Worm (Caenorhabditis elegans): ENCODE results near the gene R08A2.7.

The R08A2.7 gene

DNA sequence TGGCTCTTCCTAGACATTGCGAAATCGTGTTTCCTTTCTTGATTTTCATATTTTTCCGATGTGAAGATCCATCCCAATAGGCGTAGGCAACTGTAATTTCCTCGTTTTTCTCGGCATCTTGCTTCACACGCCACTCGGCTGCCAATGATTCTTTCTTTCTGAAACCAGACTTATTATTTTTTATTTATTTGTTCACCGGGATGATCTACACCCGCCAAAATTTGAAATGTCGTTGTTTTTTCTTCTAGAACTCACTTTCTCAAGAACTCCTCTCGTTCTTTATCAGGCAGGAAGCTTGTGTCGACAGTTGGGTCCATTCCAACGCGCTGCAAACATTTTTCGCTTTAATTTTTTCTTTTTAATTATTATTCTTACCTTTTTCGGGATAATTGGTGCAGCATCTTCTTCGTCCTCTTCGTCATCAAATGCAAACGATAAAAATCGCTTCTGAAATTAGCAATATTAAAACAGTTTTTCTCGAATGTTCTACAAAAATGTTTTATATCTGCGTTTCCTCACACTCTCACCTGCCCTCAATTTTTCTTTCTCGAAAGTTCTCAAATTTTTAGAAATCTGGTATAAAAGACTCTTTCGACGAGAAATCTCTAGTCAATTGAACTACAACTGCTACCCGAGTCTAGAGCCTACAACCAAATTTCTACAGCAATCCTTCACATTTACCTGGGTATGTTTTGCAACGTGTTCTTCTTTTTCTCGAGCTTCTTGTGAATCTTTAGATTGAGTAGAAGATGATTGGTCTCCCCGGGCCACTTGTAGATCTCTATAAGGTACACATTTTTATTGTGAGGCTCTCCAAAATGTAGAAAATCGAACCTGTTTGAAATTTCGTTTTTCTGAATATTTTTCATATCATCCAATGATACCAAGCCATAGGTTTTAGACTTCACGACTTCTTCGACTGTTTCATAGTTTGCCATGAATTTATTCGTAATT is 38.5 kb upstream of the R08A2.7 start, which contains the start of gene hsp-90:
Gene hsp-90, plus strand, starts transcription at position 560 of the 954 bp plus-strand sequence.
- TF ChIP-seq nhr-77 (tag; optimal IDR thresholded peaks at IDR 0.05) (no peak), mab-5 (tag; optimal IDR thresholded peaks at IDR 0.05) (no peak), C34F6.9 (tag; optimal IDR thresholded peaks at IDR 0.05) (peak; percentile 55), ama-1 (optimal IDR thresholded peaks at IDR 0.05) (peak; percentile 84)

DNA sequence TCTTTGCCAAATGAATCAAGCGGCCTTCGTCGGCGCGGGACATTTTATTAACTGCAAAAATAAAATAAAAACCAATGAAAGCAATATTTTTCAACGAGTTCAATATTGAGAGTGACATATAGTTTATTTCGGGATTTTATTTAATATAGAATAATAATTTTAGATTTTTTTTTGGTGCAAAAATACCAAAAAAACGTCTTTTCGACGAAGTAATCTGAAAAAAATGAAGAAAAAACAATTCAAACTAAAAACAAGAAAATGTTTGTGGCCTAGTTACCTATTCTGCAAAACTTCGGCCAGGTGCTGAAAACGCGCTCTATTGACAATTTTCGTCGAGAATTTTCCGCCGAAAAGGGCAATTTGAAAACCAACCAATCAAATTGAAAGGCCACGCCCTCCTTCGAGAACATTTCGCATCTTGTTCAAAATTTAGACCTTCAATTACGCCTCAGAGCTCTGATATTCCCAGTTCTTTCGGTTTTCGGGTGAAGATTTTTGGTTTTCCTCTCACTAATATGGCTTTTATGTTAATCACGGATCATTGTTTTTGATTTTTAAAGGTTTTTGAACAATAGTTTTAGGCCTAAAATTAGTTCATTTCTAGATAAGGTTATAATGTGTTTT is 37.6 kb upstream of the R08A2.7 start, which contains the start of gene C47E8.4:
Gene C47E8.4, minus strand, starts transcription at position 51 of the 624 bp plus-strand sequence.
- peak; percentile 91; the same call in 1 of the 2 replicates for TF ChIP-seq ztf-1 (GFP tag; conservative IDR thresholded peaks at IDR 0.05)
- peak; percentile 98 for TF ChIP-seq sem-4 (tag; optimal IDR thresholded peaks at IDR 0.05)
- peak; percentile 97 for TF ChIP-seq lin-13 (GFP tag; optimal IDR thresholded peaks at IDR 0.05)
- peak; percentile 94 for TF ChIP-seq Y55F3AM.14 (GFP tag; optimal IDR thresholded peaks at IDR 0.05)
- TF ChIP-seq dmd-4 (tag; optimal IDR thresholded peaks at IDR 0.05): peak; percentile 65
- TF ChIP-seq nhr-11 (tag; optimal IDR thresholded peaks at IDR 0.05): no peak
- TF ChIP-seq sma-3 (GFP tag; optimal IDR thresholded peaks at IDR 0.05): peak; percentile 99
- TF ChIP-seq skn-1 (tag; optimal IDR thresholded peaks at IDR 0.05): peak; percentile 93
- TF ChIP-seq alr-1 (tag; optimal IDR thresholded peaks at IDR 0.05): no peak
- peak; percentile 97 for TF ChIP-seq mab-5 (tag; optimal IDR thresholded peaks at IDR 0.05)
- peak; percentile 73 for TF ChIP-seq ceh-16 (tag; optimal IDR thresholded peaks at IDR 0.05)
- peak; percentile 83 for TF ChIP-seq unc-62 (GFP tag; optimal IDR thresholded peaks at IDR 0.05)
- TF ChIP-seq fos-1 (tag; optimal IDR thresholded peaks at IDR 0.05): peak; percentile 89
- TF ChIP-seq snpc-4 (tag; optimal IDR thresholded peaks at IDR 0.05): peak; percentile 90
- TF ChIP-seq unc-55 (GFP tag; optimal IDR thresholded peaks at IDR 0.05): peak; percentile 99
- TF ChIP-seq elt-1 (tag; optimal IDR thresholded peaks at IDR 0.05): no peak
- peak; percentile 99 for TF ChIP-seq sma-9 (GFP tag; optimal IDR thresholded peaks at IDR 0.05)
- TF ChIP-seq sma-9 (tag; optimal IDR thresholded peaks at IDR 0.05): no peak
- TF ChIP-seq ztf-4 (tag; optimal IDR thresholded peaks at IDR 0.05): peak; percentile 98
- peak; percentile 54 for TF ChIP-seq mbf-1 (tag; optimal IDR thresholded peaks at IDR 0.05)
- TF ChIP-seq lsy-2 (tag; optimal IDR thresholded peaks at IDR 0.05): peak; percentile 97 to 98
- TF ChIP-seq lin-11 (tag; optimal IDR thresholded peaks at IDR 0.05): peak; percentile 96
- TF ChIP-seq lin-39 (tag; optimal IDR thresholded peaks at IDR 0.05): peak; percentile 68
- TF ChIP-seq nhr-12 (tag; optimal IDR thresholded peaks at IDR 0.05): peak; percentile 46
- peak; percentile 98 for TF ChIP-seq crh-2 (tag; optimal IDR thresholded peaks at IDR 0.05)
- TF ChIP-seq mdl-1 (tag; optimal IDR thresholded peaks at IDR 0.05): peak; percentile 11 to 74
- TF ChIP-seq R02D3.7 (tag; optimal IDR thresholded peaks at IDR 0.05): peak; percentile 81
- peak; percentile 95 for TF ChIP-seq egl-27 (tag; optimal IDR thresholded peaks at IDR 0.05)
- TF ChIP-seq blmp-1 (tag; optimal IDR thresholded peaks at IDR 0.05; ENCODE audit: insufficient read depth): peak; percentile 89
- TF ChIP-seq nhr-23 (tag; optimal IDR thresholded peaks at IDR 0.05): no peak
- no peak for TF ChIP-seq nhr-6 (tag; optimal IDR thresholded peaks at IDR 0.05)
- TF ChIP-seq ceh-82 (tag; optimal IDR thresholded peaks at IDR 0.05): peak; percentile 61
- TF ChIP-seq peb-1 (tag; optimal IDR thresholded peaks at IDR 0.05): no peak
- peak; percentile 92 for TF ChIP-seq nhr-10 (tag; optimal IDR thresholded peaks at IDR 0.05)
- TF ChIP-seq nhr-237 (tag; optimal IDR thresholded peaks at IDR 0.05): peak; percentile 75
- TF ChIP-seq nhr-129 (tag; optimal IDR thresholded peaks at IDR 0.05): peak; percentile 97
- TF ChIP-seq ztf-11 (tag; optimal IDR thresholded peaks at IDR 0.05): peak; percentile 68
- peak; percentile 70 for TF ChIP-seq ZK546.5 (tag; optimal IDR thresholded peaks at IDR 0.05)
- peak; percentile 93 for TF ChIP-seq ama-1 (optimal IDR thresholded peaks at IDR 0.05)
- TF ChIP-seq elt-3 (tag; optimal IDR thresholded peaks at IDR 0.05): no peak
- TF ChIP-seq nhr-77 (tag; optimal IDR thresholded peaks at IDR 0.05): peak; percentile 83
- peak; percentile 98 for TF ChIP-seq nhr-25 (tag; optimal IDR thresholded peaks at IDR 0.05)
- no peak for TF ChIP-seq aly-2 (tag; optimal IDR thresholded peaks at IDR 0.05)
- peak; percentile 99 for TF ChIP-seq C34F6.9 (tag; optimal IDR thresholded peaks at IDR 0.05)
- no peak for TF ChIP-seq unc-39 (tag; optimal IDR thresholded peaks at IDR 0.05)
- TF ChIP-seq nhr-21 (tag; optimal IDR thresholded peaks at IDR 0.05): peak; percentile 98
- TF ChIP-seq F13H6.1 (tag; optimal IDR thresholded peaks at IDR 0.05): peak; percentile 98
- peak; percentile 93 for TF ChIP-seq zag-1 (tag; optimal IDR thresholded peaks at IDR 0.05)
- TF ChIP-seq gmeb-1 (tag; optimal IDR thresholded peaks at IDR 0.05): peak; percentile 95

Measured in whole organism, L2 larva.